Worm (Caenorhabditis elegans): ENCODE measurements around the gene Y25C1A.14.

- no peak for TF ChIP-seq lin-13 (tag; optimal IDR thresholded peaks at IDR 0.05)
- TF ChIP-seq nhr-237 (tag; optimal IDR thresholded peaks at IDR 0.05): no peak
- TF ChIP-seq snpc-4 (tag; optimal IDR thresholded peaks at IDR 0.05): no peak
Measured at ce11 chrII:3053689-3054088, 43.1 kb downstream of the Y25C1A.14 start.
